Worm (Caenorhabditis elegans) whole organism, L2 larva: Measurements from ENCODE around the gene mtcu-2.

Experiments
- R02D3.7 ChIP-seq: fragments of 150-350 bp; optimal IDR thresholded peaks from 2 replicates; lab custom pipeline; 2014; ENCODE audit warnings: missing biosample characterization, missing genetic modification characterization
- ZK546.5 ChIP-seq: sonication (generic microtip); optimal IDR thresholded peaks from 2 replicates; lab custom pipeline; 2017; ENCODE audit warnings: missing biosample characterization, missing genetic modification characterization
- alr-1 ChIP-seq: fragments of 150-350 bp; optimal IDR thresholded peaks from 2 replicates; lab custom pipeline; 2014; ENCODE audit warnings: missing biosample characterization, missing genetic modification characterization
- ama-1 ChIP-seq: fragments of 150-350 bp; optimal IDR thresholded peaks from 2 replicates; lab custom pipeline; 2018; ENCODE audit warnings: inconsistent platforms
- crh-2 ChIP-seq: sonication (generic microtip); optimal IDR thresholded peaks from 2 replicates; lab custom pipeline; 2017; ENCODE audit warnings: missing biosample characterization, missing genetic modification characterization
- dmd-4 ChIP-seq: sonication (generic microtip); optimal IDR thresholded peaks from 2 replicates; lab custom pipeline; 2017; ENCODE audit warnings: missing biosample characterization, missing genetic modification characterization
- egl-27 ChIP-seq: sonication (generic microtip); optimal IDR thresholded peaks from 3 replicates; lab custom pipeline; 2017; ENCODE audit warnings: missing biosample characterization, missing genetic modification reagents, missing genetic modification characterization
- elt-3 ChIP-seq: sonication (generic microtip); optimal IDR thresholded peaks from 2 replicates; lab custom pipeline; 2017; ENCODE audit warnings: missing biosample characterization, missing genetic modification characterization
- fos-1 ChIP-seq: fragments of 150-350 bp; optimal IDR thresholded peaks from 2 replicates; lab custom pipeline; 2014; ENCODE audit warnings: missing biosample characterization, missing genetic modification characterization
- lin-11 ChIP-seq: fragments of 150-350 bp; sonication (generic microtip); optimal IDR thresholded peaks from 2 replicates; lab custom pipeline; 2014; ENCODE audit warnings: missing biosample characterization, missing genetic modification characterization, inconsistent platforms, mixed read lengths
- lin-13 ChIP-seq: fragments of 150-350 bp; optimal IDR thresholded peaks from 2 replicates; lab custom pipeline; 2014; ENCODE audit warnings: missing biosample characterization, missing genetic modification reagents, missing genetic modification characterization
- lin-39 ChIP-seq: fragments of 150-350 bp; optimal IDR thresholded peaks from 2 replicates; lab custom pipeline; 2014; ENCODE audit warnings: missing biosample characterization, missing genetic modification reagents, missing genetic modification characterization
- mab-5 ChIP-seq: fragments of 150-350 bp; optimal IDR thresholded peaks from 2 replicates; lab custom pipeline; 2014; ENCODE audit warnings: missing biosample characterization, missing genetic modification characterization
- mbf-1 ChIP-seq: sonication (generic microtip); optimal IDR thresholded peaks from 2 replicates; lab custom pipeline; 2017; ENCODE audit warnings: missing biosample characterization, missing genetic modification characterization
- mdl-1 ChIP-seq, 2 experiments: fragments of 150-350 bp in 1 of 2; sonication (generic microtip) in 1 of 2; optimal IDR thresholded peaks; 2 replicates each; lab custom pipeline; 2017; ENCODE audit warnings: missing biosample characterization in 2 of 2, missing genetic modification characterization in 2 of 2
- nhr-10 ChIP-seq: sonication (generic microtip); optimal IDR thresholded peaks from 2 replicates; lab custom pipeline; 2017; ENCODE audit warnings: missing biosample characterization, missing genetic modification characterization
- nhr-12 ChIP-seq: fragments of 150-350 bp; optimal IDR thresholded peaks from 2 replicates; lab custom pipeline; 2014; ENCODE audit warnings: missing biosample characterization, missing genetic modification characterization
- nhr-129 ChIP-seq: fragments of 150-350 bp; optimal IDR thresholded peaks from 2 replicates; lab custom pipeline; 2014; ENCODE audit warnings: missing biosample characterization, missing genetic modification characterization
- nhr-23 ChIP-seq: fragments of 150-350 bp; optimal IDR thresholded peaks from 2 replicates; lab custom pipeline; 2014; ENCODE audit warnings: missing biosample characterization, missing genetic modification reagents, missing genetic modification characterization
- nhr-237 ChIP-seq: fragments of 150-350 bp; optimal IDR thresholded peaks from 2 replicates; lab custom pipeline; 2014; ENCODE audit warnings: missing biosample characterization, missing genetic modification characterization
- nhr-25 ChIP-seq: fragments of 150-350 bp; sonication (generic microtip); optimal IDR thresholded peaks from 3 replicates; lab custom pipeline; 2014; ENCODE audit warnings: missing biosample characterization, missing genetic modification characterization
- nhr-6 ChIP-seq: fragments of 150-350 bp; optimal IDR thresholded peaks from 2 replicates; lab custom pipeline; 2014; ENCODE audit warnings: missing biosample characterization, missing genetic modification characterization
- nhr-77 ChIP-seq: fragments of 150-350 bp; optimal IDR thresholded peaks from 2 replicates; lab custom pipeline; 2014; ENCODE audit warnings: missing biosample characterization, missing genetic modification characterization
- peb-1 ChIP-seq: fragments of 150-350 bp; optimal IDR thresholded peaks from 2 replicates; lab custom pipeline; 2014; ENCODE audit warnings: missing biosample characterization, missing genetic modification characterization
- skn-1 ChIP-seq: sonication (generic microtip); optimal IDR thresholded peaks from 2 replicates; lab custom pipeline; 2017; ENCODE audit warnings: missing biosample characterization, missing genetic modification characterization
- sma-3 ChIP-seq: sonication (generic microtip); optimal IDR thresholded peaks from 2 replicates; lab custom pipeline; 2016; ENCODE audit warnings: missing genetic modification reagents, missing genetic modification characterization, missing compliant biosample characterization
- sma-9 ChIP-seq, 2 experiments: fragments of 150-350 bp in 1 of 2; sonication (generic microtip) in 1 of 2; optimal IDR thresholded peaks; 2 replicates each; lab custom pipeline; 2014 to 2016; ENCODE audit warnings: missing genetic modification characterization in 2 of 2, mild to moderate bottlenecking in 1 of 2, missing biosample characterization in 1 of 2, missing compliant biosample characterization in 1 of 2, missing genetic modification reagents in 1 of 2, moderate library complexity in 1 of 2
- snpc-4 ChIP-seq: fragments of 150-350 bp; optimal IDR thresholded peaks from 2 replicates; lab custom pipeline; 2014; ENCODE audit warnings: missing biosample characterization, missing genetic modification characterization
- unc-55 ChIP-seq: fragments of 150-350 bp; sonication (generic microtip); optimal IDR thresholded peaks from 3 replicates; lab custom pipeline; 2014; ENCODE audit warnings: missing biosample characterization, missing genetic modification reagents, missing genetic modification characterization
- unc-62 ChIP-seq: fragments of 150-350 bp; optimal IDR thresholded peaks from 2 replicates; lab custom pipeline; 2014; ENCODE audit warnings: missing biosample characterization, missing genetic modification reagents, missing genetic modification characterization
- zag-1 ChIP-seq: fragments of 150-350 bp; optimal IDR thresholded peaks from 2 replicates; lab custom pipeline; 2014; ENCODE audit warnings: missing biosample characterization, missing genetic modification characterization
- ztf-1 ChIP-seq: fragments of 200-800 bp; sonication (Bioruptor generic); conservative IDR thresholded peaks from 2 replicates; pipeline ENCODE4 v1.3.6; 2022; ENCODE audit warnings: missing genetic modification characterization, missing compliant biosample characterization
- ztf-4 ChIP-seq: fragments of 150-350 bp; optimal IDR thresholded peaks from 2 replicates; lab custom pipeline; 2014; ENCODE audit warnings: missing biosample characterization, missing genetic modification characterization

Gene mtcu-2

ce11 chrII:10065472-10065871 is 32.5 kb upstream of the mtcu-2 start:
- TF ChIP-seq nhr-25 (tag; lab: Kevin White, UChicago): no peak
- TF ChIP-seq ztf-4: no peak
- TF ChIP-seq nhr-10 (tag; lab: Kevin White, UChicago): no peak
- no peak for TF ChIP-seq mdl-1 (tag; optimal IDR thresholded peaks at IDR 0.05; lab: Kevin White, UChicago)
- no peak for TF ChIP-seq nhr-77
- no peak for TF ChIP-seq fos-1 (tag; lab: Kevin White, UChicago)
- no peak for TF ChIP-seq elt-3
- no peak for TF ChIP-seq peb-1 (tag; lab: Kevin White, UChicago)
- no peak for TF ChIP-seq skn-1 (tag; lab: Kevin White, UChicago)
- TF ChIP-seq dmd-4 (tag; lab: Kevin White, UChicago): no peak
- TF ChIP-seq zag-1 (tag; lab: Kevin White, UChicago): no peak
- no peak for TF ChIP-seq lin-11 (tag; lab: Kevin White, UChicago)
- no peak for TF ChIP-seq egl-27 (tag; lab: Kevin White, UChicago)
- TF ChIP-seq nhr-12: no peak
- no peak for TF ChIP-seq lin-13 (GFP tag; lab: Kevin White, UChicago)
- no peak for TF ChIP-seq unc-62 (GFP tag; lab: Kevin White, UChicago)
- no peak for TF ChIP-seq nhr-237 (tag; lab: Kevin White, UChicago)
- TF ChIP-seq mab-5 (tag; lab: Kevin White, UChicago): no peak
- TF ChIP-seq snpc-4 (tag; lab: Kevin White, UChicago): no peak

ce11 chrII:10060508-10060907 is 27.5 kb upstream of the mtcu-2 start, which contains the start of gene stg-1:
Gene stg-1, minus strand, starts transcription at chrII:10060660.
- TF ChIP-seq ZK546.5 (tag; lab: Kevin White, UChicago) (no peak), nhr-10 (tag; lab: Kevin White, UChicago) (no peak), elt-3 (no peak), R02D3.7 (tag; lab: Kevin White, UChicago) (no peak), snpc-4 (tag; lab: Kevin White, UChicago) (no peak), nhr-23 (no peak), peb-1 (tag; lab: Kevin White, UChicago) (no peak), nhr-77 (no peak), lin-11 (tag; lab: Kevin White, UChicago) (no peak)

ce11 chrII:10056545-10057038 is 23.6 kb upstream of the mtcu-2 start, which contains the start of gene C18D1.2:
Gene C18D1.2, plus strand, starts transcription at chrII:10056988.
- TF ChIP-seq sma-9 (GFP tag; optimal IDR thresholded peaks at IDR 0.05; lab: Kevin White, UChicago) (no peak), sma-9 (tag; optimal IDR thresholded peaks at IDR 0.05; lab: Kevin White, UChicago) (no peak), mbf-1 (tag; lab: Kevin White, UChicago) (no peak), lin-13 (GFP tag; lab: Kevin White, UChicago) (no peak), nhr-129 (tag; lab: Kevin White, UChicago) (no peak), nhr-10 (tag; lab: Kevin White, UChicago) (no peak), nhr-77 (no peak), sma-3 (GFP tag; lab: Kevin White, UChicago) (no peak), lin-39 (no peak), fos-1 (tag; lab: Kevin White, UChicago) (no peak), unc-55 (GFP tag; lab: Kevin White, UChicago) (no peak)

- TF ChIP-seq ztf-1 (GFP tag; lab: Robert Waterston, UW) (no peak), nhr-77 (no peak), crh-2 (tag; lab: Kevin White, UChicago) (no peak), ama-1 (no peak), alr-1 (tag; lab: Kevin White, UChicago) (no peak), mbf-1 (tag; lab: Kevin White, UChicago) (no peak), snpc-4 (tag; lab: Kevin White, UChicago) (no peak)
Measured at ce11 chrII:10051485-10051884, 18.5 kb upstream of the mtcu-2 start.

ce11 chrII:10048568-10048967 is 15.6 kb upstream of the mtcu-2 start, which contains the start of gene flp-4:
Gene flp-4, plus strand, starts transcription at chrII:10048868.
- TF ChIP-seq nhr-6: no peak
- no peak for TF ChIP-seq alr-1 (tag; lab: Kevin White, UChicago)
